Worm (Caenorhabditis elegans) whole organism, early embryonic: ENCODE results near the gene K02F3.12.

Source experiments
- ama-1 ChIP-seq: fragments of 150-350 bp; optimal IDR thresholded peaks from 2 replicates; lab custom pipeline; 2014
- ceh-36 ChIP-seq: sonication (generic microtip); optimal IDR thresholded peaks from 2 replicates; lab custom pipeline; 2016; ENCODE audit warnings: missing genetic modification characterization, inconsistent platforms, missing compliant biosample characterization
- flt-1 ChIP-seq: fragments of 200-800 bp; sonication (Bioruptor generic); IDR thresholded peaks from 2 replicates; pipeline ENCODE4 v1.3.6; 2022; ENCODE audit warnings: missing genetic modification characterization, missing compliant biosample characterization
- hnd-1 ChIP-seq: sonication (generic microtip); optimal IDR thresholded peaks from 2 replicates; lab custom pipeline; 2016; ENCODE audit warnings: missing genetic modification characterization, missing compliant biosample characterization
- pes-1 ChIP-seq: fragments of 200-800 bp; sonication (Bioruptor generic); IDR thresholded peaks from 2 replicates; pipeline ENCODE4 v1.3.6; 2022; ENCODE audit warnings: missing genetic modification reagents, missing genetic modification characterization, missing compliant biosample characterization
- scrt-1 ChIP-seq: fragments of 200-800 bp; sonication (Bioruptor generic); IDR thresholded peaks from 2 replicates; pipeline ENCODE4 v1.3.6; 2022; ENCODE audit warnings: missing genetic modification characterization, missing compliant biosample characterization
- sea-1 ChIP-seq: fragments of 200-800 bp; sonication (Bioruptor generic); conservative IDR thresholded peaks from 2 replicates; pipeline ENCODE4 v1.3.6; 2022; ENCODE audit warnings: missing genetic modification characterization, missing compliant biosample characterization
- tbx-11 ChIP-seq: fragments of 200-800 bp; sonication (Bioruptor generic); IDR thresholded peaks from 2 replicates; pipeline ENCODE4 v1.3.6; 2022; ENCODE audit warnings: missing genetic modification characterization, missing compliant biosample characterization
- tra-4 ChIP-seq: sonication (generic microtip); optimal IDR thresholded peaks from 2 replicates; lab custom pipeline; 2017; ENCODE audit warnings: missing genetic modification characterization, missing compliant biosample characterization

- TF ChIP-seq ama-1 (lab: Kevin White, UChicago) (no peak), scrt-1 (GFP tag; lab: Robert Waterston, UW) (no peak), tra-4 (tag; lab: Kevin White, UChicago) (no peak), tbx-11 (no peak), pes-1 (GFP tag; lab: Robert Waterston, UW) (no peak), flt-1 (GFP tag; lab: Robert Waterston, UW) (no peak), sea-1 (GFP tag; lab: Robert Waterston, UW) (no peak), hnd-1 (tag; lab: Kevin White, UChicago) (no peak), ceh-36 (no peak)
Measured at ce11 chrIII:886726-887125, 30.4 kb downstream of the K02F3.12 start, which contains the start of gene zer-1.
